Fruit fly (Drosophila melanogaster) whole organism, embryonic: ENCODE results near the gene CG6168.

ENCODE experiments used
- Abd-B ChIP-seq: fragments of 200-800 bp; sonication (Bioruptor generic); optimal IDR thresholded peaks from 2 replicates; lab custom pipeline; 2018; ENCODE audit warnings: missing biosample characterization, mild to moderate bottlenecking, missing genetic modification characterization, moderate library complexity
- Asciz ChIP-seq: fragments of 200-800 bp; sonication (Bioruptor generic); optimal IDR thresholded peaks from 2 replicates; lab custom pipeline; 2017; ENCODE audit warnings: missing biosample characterization, mild to moderate bottlenecking, missing genetic modification characterization, missing genetic modification reagents
- Bteb2 ChIP-seq: fragments of 200-800 bp; sonication (Bioruptor generic); optimal IDR thresholded peaks from 2 replicates; lab custom pipeline; 2016; ENCODE audit warnings: missing biosample characterization, missing genetic modification characterization
- CG12104 ChIP-seq: fragments of 200-800 bp; sonication (Bioruptor generic); optimal IDR thresholded peaks from 3 replicates; lab custom pipeline; 2016; ENCODE audit warnings: missing biosample characterization, missing genetic modification characterization
- CG17385 ChIP-seq: fragments of 200-800 bp; sonication (Bioruptor generic); optimal IDR thresholded peaks from 3 replicates; lab custom pipeline; 2018; ENCODE audit warnings: missing biosample characterization, mild to moderate bottlenecking, missing genetic modification characterization
- CG17568 ChIP-seq: fragments of 200-800 bp; sonication (Bioruptor generic); optimal IDR thresholded peaks from 2 replicates; lab custom pipeline; 2018; ENCODE audit warnings: missing biosample characterization, mild to moderate bottlenecking, missing genetic modification characterization, moderate library complexity
- CG17912 ChIP-seq: fragments of 200-800 bp; sonication (Bioruptor generic); optimal IDR thresholded peaks from 2 replicates; lab custom pipeline; 2018; ENCODE audit warnings: missing biosample characterization, mild to moderate bottlenecking, missing genetic modification characterization
- CG1792 ChIP-seq: fragments of 200-800 bp; sonication (Bioruptor generic); optimal IDR thresholded peaks from 2 replicates; lab custom pipeline; 2016; ENCODE audit warnings: missing biosample characterization, missing genetic modification characterization
- CG2129 ChIP-seq: fragments of 200-800 bp; sonication (Bioruptor generic); IDR thresholded peaks from 2 replicates; pipeline ENCODE4 v1.3.6; 2022; ENCODE audit warnings: missing biosample characterization, missing genetic modification characterization; ENCODE audit not compliant: partially characterized antibody
- CG31224 ChIP-seq: fragments of 200-800 bp; sonication (Bioruptor generic); IDR thresholded peaks from 2 replicates; pipeline ENCODE4 v1.3.6; 2022; ENCODE audit warnings: missing biosample characterization, missing genetic modification characterization
- CG33213 ChIP-seq: fragments of 200-800 bp; sonication (Bioruptor generic); optimal IDR thresholded peaks from 3 replicates; lab custom pipeline; 2016; ENCODE audit warnings: missing biosample characterization, missing genetic modification characterization
- CG34422 ChIP-seq: fragments of 200-800 bp; sonication (Bioruptor generic); IDR thresholded peaks from 3 replicates; pipeline ENCODE4 v1.3.6; 2022; ENCODE audit warnings: missing biosample characterization, missing genetic modification characterization
- CG3847 ChIP-seq: fragments of 200-800 bp; sonication (Bioruptor generic); IDR thresholded peaks from 2 replicates; pipeline ENCODE4 v1.3.6; 2022; ENCODE audit warnings: missing biosample characterization, missing genetic modification characterization
- CG4282 ChIP-seq: fragments of 200-800 bp; sonication (Bioruptor generic); optimal IDR thresholded peaks from 2 replicates; lab custom pipeline; 2016; ENCODE audit warnings: missing biosample characterization, missing genetic modification characterization
- CG4617 ChIP-seq: fragments of 200-800 bp; sonication (Bioruptor generic); optimal IDR thresholded peaks from 3 replicates; lab custom pipeline; 2016; ENCODE audit warnings: missing biosample characterization, missing genetic modification characterization, borderline replicate concordance
- CG5180 ChIP-seq: fragments of 200-800 bp; sonication (Bioruptor generic); optimal IDR thresholded peaks from 3 replicates; lab custom pipeline; 2017; ENCODE audit warnings: missing biosample characterization, missing genetic modification characterization, mild to moderate bottlenecking, moderate library complexity, missing genetic modification reagents
- CG7928 ChIP-seq: fragments of 200-800 bp; sonication (Bioruptor generic); optimal IDR thresholded peaks from 2 replicates; lab custom pipeline; 2017; ENCODE audit warnings: missing biosample characterization, mild to moderate bottlenecking, missing genetic modification characterization
- CG8281 ChIP-seq: fragments of 200-800 bp; sonication (Bioruptor generic); optimal IDR thresholded peaks from 2 replicates; lab custom pipeline; 2018; ENCODE audit warnings: missing biosample characterization, mild to moderate bottlenecking, missing genetic modification characterization, moderate library complexity
- CG9876 ChIP-seq: fragments of 200-800 bp; sonication (Bioruptor generic); optimal IDR thresholded peaks from 2 replicates; lab custom pipeline; 2016; ENCODE audit warnings: missing biosample characterization, missing genetic modification characterization
- D19A ChIP-seq: fragments of 200-800 bp; optimal IDR thresholded peaks from 3 replicates; lab custom pipeline; 2019; ENCODE audit warnings: missing biosample characterization, mild to moderate bottlenecking, missing genetic modification characterization, moderate library complexity
- Dip3 ChIP-seq: fragments of 200-800 bp; sonication (Bioruptor generic); optimal IDR thresholded peaks from 3 replicates; lab custom pipeline; 2016; ENCODE audit warnings: missing biosample characterization, missing genetic modification characterization
- E2f2 ChIP-seq: fragments of 200-800 bp; sonication (Bioruptor generic); IDR thresholded peaks from 2 replicates; pipeline ENCODE4 v1.3.6; 2022; ENCODE audit warnings: missing biosample characterization, missing genetic modification characterization
- HLH54F ChIP-seq: fragments of 200-800 bp; sonication (Bioruptor generic); optimal IDR thresholded peaks from 3 replicates; lab custom pipeline; 2016; ENCODE audit warnings: missing biosample characterization, missing genetic modification characterization
- Hey ChIP-seq: fragments of 200-800 bp; sonication (Bioruptor generic); optimal IDR thresholded peaks from 3 replicates; lab custom pipeline; 2018; ENCODE audit warnings: missing biosample characterization, mild to moderate bottlenecking, missing genetic modification characterization
- Hr51 ChIP-seq, 2 experiments: fragments of 200-800 bp; sonication (Bioruptor generic); optimal IDR thresholded peaks; 2 replicates in 1 of 2; 3 replicates in 1 of 2; lab custom pipeline; 2016 to 2018; ENCODE audit warnings: missing biosample characterization in 2 of 2, missing genetic modification characterization in 2 of 2, mild to moderate bottlenecking in 1 of 2, moderate library complexity in 1 of 2
- Mad ChIP-seq: fragments of 200-800 bp; sonication (Bioruptor generic); optimal IDR thresholded peaks from 2 replicates; lab custom pipeline; 2016; ENCODE audit warnings: missing biosample characterization, missing genetic modification characterization
- Max ChIP-seq: fragments of 200-800 bp; sonication (Bioruptor generic); optimal IDR thresholded peaks from 2 replicates; lab custom pipeline; 2016; ENCODE audit warnings: missing biosample characterization, mild to moderate bottlenecking, missing genetic modification characterization
- Med ChIP-seq: fragments of 200-800 bp; sonication (Bioruptor generic); peaks from one replicate; lab custom pipeline; 2016; ENCODE audit warnings: missing biosample characterization, missing genetic modification characterization, mild to moderate bottlenecking, inconsistent platforms, moderate library complexity
- Mrtf ChIP-seq: fragments of 200-800 bp; sonication (Bioruptor generic); IDR thresholded peaks from 3 replicates; pipeline ENCODE4 v1.3.6; 2022; ENCODE audit warnings: missing biosample characterization, missing genetic modification characterization
- Spps ChIP-seq: fragments of 200-800 bp; sonication (Bioruptor generic); optimal IDR thresholded peaks from 2 replicates; lab custom pipeline; 2018; ENCODE audit warnings: missing biosample characterization, mild to moderate bottlenecking, missing genetic modification characterization
- TFAM ChIP-seq: fragments of 200-800 bp; sonication (Bioruptor generic); optimal IDR thresholded peaks from 2 replicates; lab custom pipeline; 2017; ENCODE audit warnings: missing biosample characterization, missing genetic modification characterization, inconsistent platforms
- Vsx1 ChIP-seq: fragments of 200-800 bp; sonication (Bioruptor generic); optimal IDR thresholded peaks from 2 replicates; lab custom pipeline; 2017; ENCODE audit warnings: missing biosample characterization, mild to moderate bottlenecking, missing genetic modification characterization, missing genetic modification reagents
- Xbp1 ChIP-seq: fragments of 200-800 bp; sonication (Bioruptor generic); optimal IDR thresholded peaks from 3 replicates; lab custom pipeline; 2016; ENCODE audit warnings: missing biosample characterization, mild to moderate bottlenecking, missing genetic modification characterization
- ci ChIP-seq: fragments of 200-800 bp; sonication (Bioruptor generic); IDR thresholded peaks from 3 replicates; pipeline ENCODE4 v1.3.6; 2022; ENCODE audit warnings: missing biosample characterization, missing genetic modification characterization
- dan ChIP-seq: fragments of 200-800 bp; sonication (Bioruptor generic); IDR thresholded peaks from 2 replicates; pipeline ENCODE4 v1.3.6; 2022; ENCODE audit warnings: missing biosample characterization, missing genetic modification characterization
- dimm ChIP-seq: fragments of 200-800 bp; sonication (Bioruptor generic); IDR thresholded peaks from 2 replicates; pipeline ENCODE4 v1.3.6; 2022; ENCODE audit warnings: missing biosample characterization, missing genetic modification characterization
- dpn ChIP-seq, 2 experiments: fragments of 200-800 bp; sonication (Bioruptor generic); optimal IDR thresholded peaks; 3 replicates each; lab custom pipeline; 2016; ENCODE audit warnings: missing biosample characterization in 2 of 2, missing genetic modification characterization in 2 of 2
- fru ChIP-seq: fragments of >200 bp; optimal IDR thresholded peaks from 2 replicates; lab custom pipeline; 2017
- ham ChIP-seq: fragments of 200-800 bp; sonication (Bioruptor generic); IDR thresholded peaks from 2 replicates; pipeline ENCODE4 v1.3.6; 2022; ENCODE audit warnings: missing biosample characterization, missing genetic modification characterization
- her ChIP-seq: fragments of 200-800 bp; sonication (Bioruptor generic); optimal IDR thresholded peaks from 2 replicates; lab custom pipeline; 2016; ENCODE audit warnings: missing biosample characterization, missing genetic modification characterization
- jing ChIP-seq: fragments of 200-800 bp; sonication (Bioruptor generic); optimal IDR thresholded peaks from 2 replicates; lab custom pipeline; 2018; ENCODE audit warnings: missing biosample characterization, mild to moderate bottlenecking, missing genetic modification characterization
- kay ChIP-seq: fragments of 200-800 bp; sonication (Bioruptor generic); optimal IDR thresholded peaks from 2 replicates; lab custom pipeline; 2016; ENCODE audit warnings: missing biosample characterization, missing genetic modification characterization
- lab ChIP-seq: fragments of 200-800 bp; sonication (Bioruptor generic); optimal IDR thresholded peaks from 3 replicates; lab custom pipeline; 2017; ENCODE audit warnings: missing biosample characterization, missing genetic modification characterization, mild to moderate bottlenecking, moderate library complexity, missing genetic modification reagents
- lola ChIP-seq, 3 experiments: fragments of >200 bp in 2 of 3; fragments of 200-800 bp in 1 of 3; sonication (Bioruptor generic) in 1 of 3; optimal IDR thresholded peaks; 2 replicates each; lab custom pipeline; 2017 to 2019; ENCODE audit warnings: missing biosample characterization in 3 of 3, missing genetic modification characterization in 3 of 3, mild to moderate bottlenecking in 1 of 3, moderate library complexity in 1 of 3
- pfk ChIP-seq: fragments of 200-800 bp; sonication (Bioruptor generic); optimal IDR thresholded peaks from 2 replicates; lab custom pipeline; 2018; ENCODE audit warnings: missing biosample characterization, mild to moderate bottlenecking, missing genetic modification characterization, moderate library complexity
- prd ChIP-seq, 3 experiments: fragments of >200 bp in 2 of 3; fragments of 200-800 bp in 1 of 3; sonication (Bioruptor generic) in 1 of 3; optimal IDR thresholded peaks in 2 of 3; IDR thresholded peaks in 1 of 3; 2 replicates in 2 of 3; 3 replicates in 1 of 3; pipeline versions ENCODE4 v1.3.6 to Lab custom; 2017 to 2022; ENCODE audit warnings: missing biosample characterization in 1 of 3, missing genetic modification characterization in 1 of 3
- schlank ChIP-seq: fragments of 200-800 bp; sonication (Bioruptor generic); optimal IDR thresholded peaks from 2 replicates; lab custom pipeline; 2018; ENCODE audit warnings: missing biosample characterization, mild to moderate bottlenecking, missing genetic modification characterization
- ssp ChIP-seq: fragments of 200-800 bp; sonication (Bioruptor generic); IDR thresholded peaks from 2 replicates; pipeline ENCODE4 v1.3.6; 2022; ENCODE audit warnings: missing biosample characterization, missing genetic modification characterization
- toy ChIP-seq: fragments of 200-800 bp; sonication (Bioruptor generic); IDR thresholded peaks from 2 replicates; pipeline ENCODE4 v1.3.6; 2022; ENCODE audit warnings: missing biosample characterization, missing genetic modification characterization
- wor ChIP-seq: fragments of 200-800 bp; sonication (Bioruptor generic); IDR thresholded peaks from 2 replicates; pipeline ENCODE4 v1.3.6; 2022; ENCODE audit warnings: missing biosample characterization, missing genetic modification characterization

CG6168 gene

DNA sequence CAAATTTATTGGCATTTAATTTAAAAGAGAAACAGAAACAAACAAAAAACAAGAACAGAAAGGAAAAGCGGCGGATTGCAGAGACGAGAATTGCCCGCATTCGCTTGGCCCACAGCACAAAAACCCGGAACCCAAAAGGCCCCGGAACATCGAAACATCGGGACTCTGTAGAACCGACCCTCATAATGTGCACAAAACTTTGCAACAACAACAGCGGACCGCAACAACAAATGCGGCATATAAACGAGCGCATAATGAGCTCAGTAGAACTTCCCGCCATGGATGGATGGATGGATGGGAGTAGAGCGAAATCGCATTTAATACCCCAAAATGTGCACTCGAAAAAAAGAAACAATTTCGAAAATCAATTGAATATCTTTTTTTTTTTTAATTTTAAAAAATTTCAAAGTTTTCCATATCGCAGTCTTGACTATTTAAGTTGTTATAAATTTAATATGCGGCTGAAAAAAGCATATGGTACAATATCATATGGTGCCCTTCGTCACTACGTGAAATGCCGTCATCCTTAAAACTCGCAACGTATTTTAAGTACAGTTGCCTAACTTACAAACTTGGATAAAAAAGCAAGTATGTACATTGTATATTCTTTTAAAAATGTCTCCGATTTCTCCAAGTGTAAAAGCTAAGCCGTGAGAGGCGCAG, 14.7 kb upstream of the CG6168 start (continued):
- no peak for TF ChIP-seq ci (GFP tag; lab: Robert Waterston, UW)
- TF ChIP-seq prd (optimal IDR thresholded peaks at IDR 0.05; lab: Kevin White, UChicago) = no peak
- TF ChIP-seq prd (GFP tag; IDR thresholded peaks at IDR 0.05; lab: Robert Waterston, UW) = peak; percentile 45; the same call in 2 of the 3 replicates
- no peak for TF ChIP-seq Abd-B (GFP tag; lab: Kevin White, UChicago)
- TF ChIP-seq kay = no peak
- no peak for TF ChIP-seq fru (lab: Kevin White, UChicago)
- no peak for TF ChIP-seq CG17568
- no peak for TF ChIP-seq pfk (GFP tag; lab: Kevin White, UChicago)
- TF ChIP-seq CG17385 (GFP tag; lab: Kevin White, UChicago) = peak; percentile 30
- no peak for TF ChIP-seq wor (GFP tag; lab: Robert Waterston, UW)
- TF ChIP-seq CG4617 (GFP tag; lab: Kevin White, UChicago) = no peak
- TF ChIP-seq dimm (GFP tag; lab: Robert Waterston, UW) = no peak
- TF ChIP-seq CG1792 (GFP tag; lab: Kevin White, UChicago) = no peak
- TF ChIP-seq CG8281 = no peak
- TF ChIP-seq Vsx1 (GFP tag; lab: Kevin White, UChicago) = peak; percentile 2
- no peak for TF ChIP-seq her (GFP tag; lab: Kevin White, UChicago)
- no peak for TF ChIP-seq CG2129 (GFP tag; lab: Robert Waterston, UW)
- TF ChIP-seq lola (GFP tag; optimal IDR thresholded peaks at IDR 0.05; lab: Kevin White, UChicago) = peak in 1 of 3 experiments; percentile 50
- TF ChIP-seq TFAM (GFP tag; lab: Kevin White, UChicago) = no peak
- TF ChIP-seq Xbp1 (GFP tag; lab: Kevin White, UChicago) = peak; percentile 57
- TF ChIP-seq dpn (GFP tag; optimal IDR thresholded peaks at IDR 0.05; lab: Kevin White, UChicago) = peak in 1 of 2 experiments; percentile 8
- no peak for TF ChIP-seq Dip3 (GFP tag; lab: Kevin White, UChicago)
- no peak for TF ChIP-seq Bteb2 (GFP tag; lab: Kevin White, UChicago)
- TF ChIP-seq Max (GFP tag; lab: Kevin White, UChicago) = peak; percentile 4
- no peak for TF ChIP-seq CG4282 (GFP tag; lab: Kevin White, UChicago)
- no peak for TF ChIP-seq Spps (tag; lab: Kevin White, UChicago)
- TF ChIP-seq Hey (tag; lab: Kevin White, UChicago) = no peak
- TF ChIP-seq HLH54F (GFP tag; lab: Kevin White, UChicago) = no peak
- no peak for TF ChIP-seq toy (GFP tag; lab: Robert Waterston, UW)
- TF ChIP-seq CG34422 (GFP tag; lab: Robert Waterston, UW) = no peak
- peak in 1 of 2 experiments; percentile 52 for TF ChIP-seq Hr51 (GFP tag; optimal IDR thresholded peaks at IDR 0.05; lab: Kevin White, UChicago)
- TF ChIP-seq CG31224 (GFP tag; lab: Robert Waterston, UW) = no peak
- no peak for TF ChIP-seq ham
- no peak for TF ChIP-seq CG9876 (GFP tag; lab: Kevin White, UChicago)
- peak; percentile 52 for TF ChIP-seq Med
- TF ChIP-seq jing = no peak
- TF ChIP-seq CG33213 (GFP tag; lab: Kevin White, UChicago) = no peak
- peak; percentile 21 for TF ChIP-seq D19A
- TF ChIP-seq CG12104 (GFP tag; lab: Kevin White, UChicago) = peak; percentile 43
- TF ChIP-seq CG17912 = no peak
- peak; percentile 21 for TF ChIP-seq E2f2 (GFP tag; lab: Robert Waterston, UW)
- no peak for TF ChIP-seq schlank (tag; lab: Kevin White, UChicago)
- no peak for TF ChIP-seq Mad (GFP tag; lab: Kevin White, UChicago)
- no peak for TF ChIP-seq Asciz (GFP tag; lab: Kevin White, UChicago)
- no peak for TF ChIP-seq Mrtf (GFP tag; lab: Robert Waterston, UW)
- no peak for TF ChIP-seq CG3847 (GFP tag; lab: Robert Waterston, UW)
- TF ChIP-seq CG5180 = peak; percentile 1
- no peak for TF ChIP-seq ssp (GFP tag; lab: Robert Waterston, UW)
- TF ChIP-seq CG7928 (GFP tag; lab: Kevin White, UChicago) = no peak
- TF ChIP-seq lab = peak; percentile 38
- no peak for TF ChIP-seq dan (GFP tag; lab: Robert Waterston, UW)
